Worm (Caenorhabditis elegans) whole organism, early embryonic: ENCODE results near the gene rpb-2.

Source experiments
- ets-7 ChIP-seq: sonication (generic microtip); optimal IDR thresholded peaks from 2 replicates; lab custom pipeline; 2016; ENCODE audit warnings: missing genotype, missing genetic modification characterization, missing compliant biosample characterization
- hmbx-1 ChIP-seq: sonication (generic microtip); optimal IDR thresholded peaks from 2 replicates; lab custom pipeline; 2016; ENCODE audit warnings: mild to moderate bottlenecking, missing genetic modification characterization, missing compliant biosample characterization

- TF ChIP-seq ets-7 (tag; lab: Kevin White, UChicago) (no peak), hmbx-1 (tag; lab: Kevin White, UChicago) (no peak)
Observed at ce11 chrIII:4968146-4968545, 28.8 kb downstream of the rpb-2 start.
